Fruit fly (Drosophila melanogaster) whole organism, embryonic: ENCODE results near the gene Ogdh.

ENCODE experiments used
- Abd-B ChIP-seq: fragments of 200-800 bp; sonication (Bioruptor generic); optimal IDR thresholded peaks from 2 replicates; lab custom pipeline; 2018; ENCODE audit warnings: missing biosample characterization, mild to moderate bottlenecking, missing genetic modification characterization, moderate library complexity
- Ada2b ChIP-seq: fragments of 200-800 bp; sonication (Bioruptor generic); IDR thresholded peaks from 2 replicates; pipeline ENCODE4 v1.3.6; 2022; ENCODE audit warnings: missing biosample characterization, missing genetic modification characterization
- Bdp1 ChIP-seq: fragments of 200-800 bp; sonication (Bioruptor generic); optimal IDR thresholded peaks from 3 replicates; lab custom pipeline; 2016; ENCODE audit warnings: missing biosample characterization, missing genetic modification characterization
- CG10654 ChIP-seq: fragments of 200-800 bp; sonication (Bioruptor generic); optimal IDR thresholded peaks from 2 replicates; lab custom pipeline; 2016; ENCODE audit warnings: missing biosample characterization, missing genetic modification characterization
- CG12104 ChIP-seq: fragments of 200-800 bp; sonication (Bioruptor generic); optimal IDR thresholded peaks from 3 replicates; lab custom pipeline; 2016; ENCODE audit warnings: missing biosample characterization, missing genetic modification characterization
- CG12219 ChIP-seq: fragments of 200-800 bp; sonication (Bioruptor generic); optimal IDR thresholded peaks from 3 replicates; lab custom pipeline; 2018; ENCODE audit warnings: missing biosample characterization, mild to moderate bottlenecking, missing genetic modification characterization
- CG12659 ChIP-seq: fragments of 200-800 bp; sonication (Bioruptor generic); optimal IDR thresholded peaks from 3 replicates; lab custom pipeline; 2017; ENCODE audit warnings: mild to moderate bottlenecking, missing biosample characterization, missing genetic modification reagents, missing genetic modification characterization
- CG16863 ChIP-seq: fragments of 200-800 bp; sonication (Bioruptor generic); optimal IDR thresholded peaks from 3 replicates; lab custom pipeline; 2016; ENCODE audit warnings: missing biosample characterization, missing genetic modification characterization
- CG18262 ChIP-seq: fragments of 200-800 bp; optimal IDR thresholded peaks from 3 replicates; lab custom pipeline; 2019; ENCODE audit warnings: missing biosample characterization, mild to moderate bottlenecking, missing genetic modification characterization, moderate library complexity
- CG1832 ChIP-seq: fragments of 200-800 bp; sonication (Bioruptor generic); optimal IDR thresholded peaks from 2 replicates; lab custom pipeline; 2017; ENCODE audit warnings: missing biosample characterization, mild to moderate bottlenecking, missing genetic modification characterization, inconsistent platforms
- CG2129 ChIP-seq: fragments of 200-800 bp; sonication (Bioruptor generic); IDR thresholded peaks from 2 replicates; pipeline ENCODE4 v1.3.6; 2022; ENCODE audit warnings: missing biosample characterization, missing genetic modification characterization; ENCODE audit not compliant: partially characterized antibody
- CG34224 ChIP-seq: fragments of 200-800 bp; sonication (Bioruptor generic); IDR thresholded peaks from 3 replicates; pipeline ENCODE4 v1.3.6; 2022; ENCODE audit warnings: missing biosample characterization, missing genetic modification characterization; ENCODE audit not compliant: partially characterized antibody
- CG34422 ChIP-seq: fragments of 200-800 bp; sonication (Bioruptor generic); IDR thresholded peaks from 3 replicates; pipeline ENCODE4 v1.3.6; 2022; ENCODE audit warnings: missing biosample characterization, missing genetic modification characterization
- CG6654 ChIP-seq: fragments of 200-800 bp; sonication (Bioruptor generic); optimal IDR thresholded peaks from 2 replicates; lab custom pipeline; 2017; ENCODE audit warnings: missing biosample characterization, mild to moderate bottlenecking, missing genetic modification characterization
- CG6683 ChIP-seq: fragments of 200-800 bp; sonication (Bioruptor generic); optimal IDR thresholded peaks from 2 replicates; lab custom pipeline; 2017; ENCODE audit warnings: missing biosample characterization, mild to moderate bottlenecking, missing genetic modification characterization, missing genetic modification reagents
- CG6791 ChIP-seq: fragments of 200-800 bp; sonication (Bioruptor generic); IDR thresholded peaks from 3 replicates; pipeline ENCODE4 v1.3.6; 2022; ENCODE audit warnings: missing biosample characterization, missing genetic modification characterization; ENCODE audit not compliant: partially characterized antibody
- CG7271 ChIP-seq: fragments of 200-800 bp; sonication (Bioruptor generic); optimal IDR thresholded peaks from 2 replicates; lab custom pipeline; 2018; ENCODE audit warnings: missing biosample characterization, mild to moderate bottlenecking, missing genetic modification characterization, moderate library complexity
- CG8290 ChIP-seq, 3 experiments: fragments of 200-800 bp; sonication (Bioruptor generic); optimal IDR thresholded peaks; 2 replicates each; lab custom pipeline; 2016 to 2019; ENCODE audit warnings: missing biosample characterization in 3 of 3, missing genetic modification characterization in 3 of 3, mild to moderate bottlenecking in 2 of 3, moderate library complexity in 1 of 3
- CG8765 ChIP-seq: fragments of 200-800 bp; sonication (Bioruptor generic); IDR thresholded peaks from 2 replicates; pipeline ENCODE4 v1.3.6; 2022; ENCODE audit warnings: missing biosample characterization, missing genetic modification characterization
- Dip2 ChIP-seq: fragments of 200-800 bp; sonication (Bioruptor generic); IDR thresholded peaks from 2 replicates; pipeline ENCODE4 v1.3.6; 2022; ENCODE audit warnings: missing biosample characterization, missing genetic modification characterization
- Fer2 ChIP-seq: fragments of 200-800 bp; sonication (Bioruptor generic); optimal IDR thresholded peaks from 2 replicates; lab custom pipeline; 2018; ENCODE audit warnings: missing biosample characterization, mild to moderate bottlenecking, missing genetic modification characterization, moderate library complexity
- Gug ChIP-seq: fragments of 200-800 bp; sonication (Bioruptor generic); IDR thresholded peaks from 4 replicates; pipeline ENCODE4 v1.3.6; 2022; ENCODE audit warnings: missing biosample characterization, missing genetic modification characterization
- HHEX ChIP-seq: fragments of 200-800 bp; sonication (Bioruptor generic); optimal IDR thresholded peaks from 3 replicates; lab custom pipeline; 2017; ENCODE audit warnings: missing biosample characterization, mild to moderate bottlenecking, missing genetic modification characterization, missing genetic modification reagents
- HLH3B ChIP-seq: fragments of 200-800 bp; sonication (Bioruptor generic); IDR thresholded peaks from 2 replicates; pipeline ENCODE4 v1.3.6; 2022; ENCODE audit warnings: missing biosample characterization, missing genetic modification characterization
- HmgZ ChIP-seq: fragments of 200-800 bp; sonication (Bioruptor generic); optimal IDR thresholded peaks from 2 replicates; lab custom pipeline; 2018; ENCODE audit warnings: missing biosample characterization, mild to moderate bottlenecking, missing genetic modification characterization
- Hmr ChIP-seq: fragments of 200-800 bp; sonication (Bioruptor generic); optimal IDR thresholded peaks from 3 replicates; lab custom pipeline; 2017; ENCODE audit warnings: mild to moderate bottlenecking, missing biosample characterization, missing genetic modification reagents, missing genetic modification characterization
- NC2α ChIP-seq: fragments of 200-800 bp; sonication (Bioruptor generic); optimal IDR thresholded peaks from 2 replicates; lab custom pipeline; 2016; ENCODE audit warnings: missing biosample characterization, missing genetic modification characterization
- NK7.1 ChIP-seq: fragments of 200-800 bp; sonication (Bioruptor generic); optimal IDR thresholded peaks from 3 replicates; lab custom pipeline; 2016; ENCODE audit warnings: missing biosample characterization, missing genetic modification characterization
- PHDP ChIP-seq: fragments of 200-800 bp; sonication (Bioruptor generic); optimal IDR thresholded peaks from 3 replicates; lab custom pipeline; 2018; ENCODE audit warnings: missing biosample characterization, mild to moderate bottlenecking, missing genetic modification characterization, moderate library complexity
- Sox102F ChIP-seq: fragments of 200-800 bp; sonication (Bioruptor generic); optimal IDR thresholded peaks from 2 replicates; lab custom pipeline; 2018; ENCODE audit warnings: missing biosample characterization, mild to moderate bottlenecking, missing genetic modification characterization, moderate library complexity
- ab ChIP-seq: fragments of 200-800 bp; sonication (Bioruptor generic); optimal IDR thresholded peaks from 2 replicates; lab custom pipeline; 2016; ENCODE audit warnings: missing biosample characterization, missing genetic modification characterization
- al ChIP-seq: fragments of 200-800 bp; sonication (Bioruptor generic); IDR thresholded peaks from 2 replicates; pipeline ENCODE4 v1.3.6; 2022; ENCODE audit warnings: missing biosample characterization, missing genetic modification characterization
- bbx ChIP-seq: fragments of 200-800 bp; sonication (Bioruptor generic); IDR thresholded peaks from 2 replicates; pipeline ENCODE4 v1.3.6; 2022; ENCODE audit warnings: missing biosample characterization, missing genetic modification characterization; ENCODE audit not compliant: partially characterized antibody
- danr ChIP-seq: fragments of 200-800 bp; sonication (Bioruptor generic); IDR thresholded peaks from 2 replicates; pipeline ENCODE4 v1.3.6; 2022; ENCODE audit warnings: missing biosample characterization, missing genetic modification characterization
- dmrt99B ChIP-seq: fragments of 200-800 bp; sonication (Bioruptor generic); optimal IDR thresholded peaks from 2 replicates; lab custom pipeline; 2018; ENCODE audit warnings: missing biosample characterization, mild to moderate bottlenecking, missing genetic modification characterization, moderate library complexity
- emc ChIP-seq: fragments of 200-800 bp; sonication (Bioruptor generic); optimal IDR thresholded peaks from 2 replicates; lab custom pipeline; 2016; ENCODE audit warnings: missing biosample characterization, missing genetic modification characterization
- gce ChIP-seq: fragments of 200-800 bp; sonication (Bioruptor generic); IDR thresholded peaks from 3 replicates; pipeline ENCODE4 v1.3.6; 2022; ENCODE audit warnings: missing biosample characterization, missing genetic modification characterization
- ken ChIP-seq: fragments of 200-800 bp; sonication (Bioruptor generic); IDR thresholded peaks from 3 replicates; pipeline ENCODE4 v1.3.6; 2022; ENCODE audit warnings: missing biosample characterization, missing genetic modification characterization
- nerfin-2 ChIP-seq: fragments of 200-800 bp; sonication (Bioruptor generic); IDR thresholded peaks from 2 replicates; pipeline ENCODE4 v1.3.6; 2022; ENCODE audit warnings: missing biosample characterization, missing genetic modification characterization; ENCODE audit not compliant: partially characterized antibody
- nom ChIP-seq: fragments of 200-800 bp; sonication (Bioruptor generic); optimal IDR thresholded peaks from 2 replicates; lab custom pipeline; 2017; ENCODE audit warnings: missing biosample characterization, missing genetic modification characterization, mild to moderate bottlenecking, moderate library complexity, missing genetic modification reagents
- pzg ChIP-seq: fragments of 200-800 bp; sonication (Bioruptor generic); optimal IDR thresholded peaks from 3 replicates; lab custom pipeline; 2018; ENCODE audit warnings: missing biosample characterization, mild to moderate bottlenecking, missing genetic modification characterization, moderate library complexity
- repo ChIP-seq: fragments of 200-800 bp; sonication (Bioruptor generic); optimal IDR thresholded peaks from 2 replicates; lab custom pipeline; 2016; ENCODE audit warnings: missing biosample characterization, missing genetic modification characterization
- shn ChIP-seq: fragments of 200-800 bp; sonication (Bioruptor generic); optimal IDR thresholded peaks from 3 replicates; lab custom pipeline; 2016; ENCODE audit warnings: missing biosample characterization, missing genetic modification characterization
- sisA ChIP-seq: fragments of 200-800 bp; sonication (Bioruptor generic); IDR thresholded peaks from 2 replicates; pipeline ENCODE4 v1.3.6; 2022; ENCODE audit warnings: missing biosample characterization, missing genetic modification characterization
- slp2 ChIP-seq: fragments of 200-800 bp; sonication (Bioruptor generic); optimal IDR thresholded peaks from 2 replicates; lab custom pipeline; 2016; ENCODE audit warnings: missing biosample characterization, missing genetic modification characterization
- so ChIP-seq: fragments of 200-800 bp; sonication (Bioruptor generic); IDR thresholded peaks from 3 replicates; pipeline ENCODE4 v1.3.6; 2022; ENCODE audit warnings: missing biosample characterization, missing genetic modification characterization
- sug ChIP-seq: fragments of 200-800 bp; optimal IDR thresholded peaks from 2 replicates; lab custom pipeline; 2019; ENCODE audit warnings: missing biosample characterization, mild to moderate bottlenecking, missing genetic modification characterization, moderate library complexity
- tna ChIP-seq: fragments of 200-800 bp; sonication (Bioruptor generic); IDR thresholded peaks from 2 replicates; pipeline ENCODE4 v1.3.6; 2022; ENCODE audit warnings: missing biosample characterization, missing genetic modification characterization; ENCODE audit not compliant: partially characterized antibody
- wdn ChIP-seq: fragments of 200-800 bp; sonication (Bioruptor generic); IDR thresholded peaks from 2 replicates; pipeline ENCODE4 v1.3.6; 2022; ENCODE audit warnings: missing biosample characterization, missing genetic modification characterization
- z ChIP-seq: fragments of 200-800 bp; sonication (Bioruptor generic); IDR thresholded peaks from 3 replicates; pipeline ENCODE4 v1.3.6; 2022; ENCODE audit warnings: missing biosample characterization, missing genetic modification characterization

The Ogdh gene

DNA sequence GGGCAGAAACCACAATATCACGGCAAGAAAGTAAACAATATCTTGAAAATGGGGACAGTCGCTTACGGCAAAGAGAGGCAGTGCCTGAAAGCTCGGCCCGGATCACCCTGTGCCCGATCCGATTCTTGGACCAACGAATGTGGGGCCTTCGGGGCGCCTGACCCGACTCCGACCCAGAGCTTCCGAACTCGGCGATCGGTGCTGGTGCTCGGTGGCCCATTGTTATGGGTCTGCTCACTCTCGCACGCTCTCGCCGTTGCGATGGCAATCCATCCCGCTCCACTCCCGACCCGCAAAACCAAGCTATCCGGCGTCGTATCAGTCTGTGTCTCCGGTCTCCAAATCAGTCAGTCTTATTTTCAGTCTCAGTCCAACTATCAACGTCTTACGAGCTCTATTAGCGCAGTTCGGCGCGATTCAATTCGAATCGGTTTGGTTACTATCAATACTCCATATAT lies 15.1 kb downstream of the Ogdh start, which contains the start of gene Exn (continued):
- TF ChIP-seq tna (GFP tag; lab: Robert Waterston, UW) (peak; percentile 33; the same call in 1 of the 2 replicates), CG1832 (GFP tag; lab: Kevin White, UChicago) (no peak), danr (GFP tag; lab: Robert Waterston, UW) (no peak), al (GFP tag; lab: Robert Waterston, UW) (no peak), slp2 (GFP tag; lab: Kevin White, UChicago) (no peak), Bdp1 (no peak), HLH3B (peak; percentile 47; the same call in 1 of the 2 replicates), emc (GFP tag; lab: Kevin White, UChicago) (no peak), ken (GFP tag; lab: Robert Waterston, UW) (no peak), CG7271 (tag; lab: Kevin White, UChicago) (no peak), sisA (no peak), pzg (GFP tag; lab: Kevin White, UChicago) (no peak), Ada2b (GFP tag; lab: Robert Waterston, UW) (no peak), PHDP (tag; lab: Kevin White, UChicago) (no peak), Sox102F (GFP tag; lab: Kevin White, UChicago) (no peak), nerfin-2 (no peak), bbx (peak; percentile 48; the same call in 1 of the 2 replicates), NC2α (GFP tag; lab: Kevin White, UChicago) (no peak), gce (GFP tag; lab: Robert Waterston, UW) (peak; percentile 45; the same call in 1 of the 3 replicates), dmrt99B (tag; lab: Kevin White, UChicago) (no peak), shn (no peak), CG6654 (GFP tag; lab: Kevin White, UChicago) (no peak), Abd-B (no peak), z (GFP tag; lab: Robert Waterston, UW) (0 out of 3 replicates have a peak, but pooled peaks have one; percentile 31), HmgZ (tag; lab: Kevin White, UChicago) (peak; percentile 69), Dip2 (GFP tag; lab: Robert Waterston, UW) (no peak), CG6683 (GFP tag; lab: Kevin White, UChicago) (no peak), CG18262 (tag; lab: Kevin White, UChicago) (no peak), CG6791 (GFP tag; lab: Robert Waterston, UW) (no peak), repo (GFP tag; lab: Kevin White, UChicago) (no peak), wdn (0 out of 2 replicates have a peak, but pooled peaks have one; percentile 10), Fer2 (no peak), sug (tag; lab: Kevin White, UChicago) (peak; percentile 66), CG2129 (GFP tag; lab: Robert Waterston, UW) (no peak), CG8290 (GFP tag; optimal IDR thresholded peaks at IDR 0.05; lab: Kevin White, UChicago) (no peak), CG8290 (tag; optimal IDR thresholded peaks at IDR 0.05; lab: Kevin White, UChicago) (no peak), CG16863 (GFP tag; lab: Kevin White, UChicago) (no peak), ab (no peak), CG10654 (no peak), nom (GFP tag; lab: Kevin White, UChicago) (peak; percentile 24), CG12104 (GFP tag; lab: Kevin White, UChicago) (no peak), HHEX (GFP tag; lab: Kevin White, UChicago) (peak; percentile 58), CG8765 (GFP tag; lab: Robert Waterston, UW) (no peak), CG12659 (peak; percentile 29), Hmr (no peak), NK7.1 (GFP tag; lab: Kevin White, UChicago) (no peak), so (peak; percentile 68; the same call in 1 of the 3 replicates), CG34224 (GFP tag; lab: Robert Waterston, UW) (peak; percentile 56; the same call in 2 of the 3 replicates), Gug (GFP tag; lab: Robert Waterston, UW) (no peak), CG12219 (peak; percentile 37), CG34422 (peak; percentile 48; the same call in 1 of the 3 replicates)
